Worm (Caenorhabditis elegans) whole organism, L3 larva: ENCODE measurements around the gene F59D12.2.

Source experiments
- R02D3.7 ChIP-seq: fragments of 150-350 bp; optimal IDR thresholded peaks from 2 replicates; lab custom pipeline; 2014; ENCODE audit warnings: missing biosample characterization, missing genetic modification characterization
- aly-2 ChIP-seq: fragments of 150-350 bp; optimal IDR thresholded peaks from 2 replicates; lab custom pipeline; 2014; ENCODE audit warnings: missing biosample characterization, missing genetic modification characterization
- nhr-11 ChIP-seq: fragments of 150-350 bp; optimal IDR thresholded peaks from 2 replicates; lab custom pipeline; 2014; ENCODE audit warnings: missing biosample characterization, missing genetic modification characterization
- nhr-23 ChIP-seq: fragments of 150-350 bp; optimal IDR thresholded peaks from 2 replicates; lab custom pipeline; 2014; ENCODE audit warnings: missing biosample characterization, missing genetic modification reagents, missing genetic modification characterization
- unc-39 ChIP-seq: sonication (generic microtip); optimal IDR thresholded peaks from 4 replicates; lab custom pipeline; 2017; ENCODE audit warnings: missing biosample characterization, missing genetic modification characterization

ce11 chrX:15629615-15630014 lies 45.9 kb downstream of the F59D12.2 start:
- TF ChIP-seq unc-39 (tag; lab: Kevin White, UChicago) (no peak), nhr-11 (tag; lab: Kevin White, UChicago) (no peak), nhr-23 (tag; lab: Kevin White, UChicago) (no peak), R02D3.7 (tag; lab: Kevin White, UChicago) (no peak), aly-2 (tag; lab: Kevin White, UChicago) (no peak)
